Worm (Caenorhabditis elegans) whole organism, L2 larva: ENCODE measurements around the gene srh-281.

Experiments
- F13H6.1 ChIP-seq: sonication (generic microtip); optimal IDR thresholded peaks from 2 replicates; lab custom pipeline; 2016; ENCODE audit warnings: missing genetic modification characterization, missing compliant biosample characterization
- aly-2 ChIP-seq: fragments of 150-350 bp; optimal IDR thresholded peaks from 2 replicates; lab custom pipeline; 2014; ENCODE audit warnings: missing biosample characterization, missing genetic modification characterization
- ama-1 ChIP-seq: fragments of 150-350 bp; optimal IDR thresholded peaks from 2 replicates; lab custom pipeline; 2018; ENCODE audit warnings: inconsistent platforms
- blmp-1 ChIP-seq: sonication (generic microtip); optimal IDR thresholded peaks from 2 replicates; lab custom pipeline; 2017; ENCODE audit warnings: missing genetic modification characterization, mild to moderate bottlenecking, missing compliant biosample characterization, antibody characterized with exemption, moderate library complexity; ENCODE audit not compliant: insufficient read depth
- elt-3 ChIP-seq: sonication (generic microtip); optimal IDR thresholded peaks from 2 replicates; lab custom pipeline; 2017; ENCODE audit warnings: missing biosample characterization, missing genetic modification characterization

DNA sequence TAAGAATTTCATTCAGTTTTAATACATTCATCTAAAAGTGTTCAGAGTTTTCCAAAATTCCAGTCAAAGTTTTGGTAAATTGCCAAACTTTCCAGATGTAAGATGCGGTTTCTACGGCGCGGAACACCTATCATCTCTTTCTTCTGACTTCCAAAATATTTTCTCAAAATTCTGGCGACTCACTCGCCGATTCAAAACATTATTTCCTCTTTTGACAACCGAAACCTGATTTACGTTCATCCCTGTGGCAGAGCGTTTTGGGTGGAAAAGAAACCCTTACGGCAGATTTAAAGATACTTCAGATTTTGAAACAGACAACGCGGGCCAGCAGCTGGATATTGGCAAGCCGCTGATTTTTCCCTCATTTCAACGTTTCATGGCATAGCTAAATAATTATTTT, 7.4 kb downstream of the srh-281 start, which contains the start of gene F11A5.5:
- no peak for TF ChIP-seq ama-1 (lab: Kevin White, UChicago)
- TF ChIP-seq aly-2 (tag; lab: Kevin White, UChicago) = no peak
- TF ChIP-seq F13H6.1 (tag; lab: Kevin White, UChicago) = no peak
- no peak for TF ChIP-seq elt-3 (tag; lab: Kevin White, UChicago)
- TF ChIP-seq blmp-1 = no peak
